Fruit fly (Drosophila melanogaster) whole organism, embryonic: ENCODE results near the gene CG14893.

Source experiments
- ATbp ChIP-seq: fragments of 200-800 bp; sonication (Bioruptor generic); optimal IDR thresholded peaks from 2 replicates; lab custom pipeline; 2017; ENCODE audit warnings: missing biosample characterization, mild to moderate bottlenecking, missing genetic modification characterization, missing genetic modification reagents
- BtbVII ChIP-seq: fragments of 200-800 bp; sonication (Bioruptor generic); optimal IDR thresholded peaks from 3 replicates; lab custom pipeline; 2017; ENCODE audit warnings: missing biosample characterization, mild to moderate bottlenecking, missing genetic modification characterization
- CG10543 ChIP-seq: fragments of 200-800 bp; sonication (Bioruptor generic); optimal IDR thresholded peaks from 3 replicates; lab custom pipeline; 2017; ENCODE audit warnings: missing biosample characterization, mild to moderate bottlenecking, missing genetic modification characterization, moderate library complexity
- CG10565 ChIP-seq: fragments of 200-800 bp; sonication (Bioruptor generic); optimal IDR thresholded peaks from 3 replicates; lab custom pipeline; 2016; ENCODE audit warnings: missing biosample characterization, mild to moderate bottlenecking, missing genetic modification characterization
- CG12744 ChIP-seq: fragments of 200-800 bp; sonication (Bioruptor generic); optimal IDR thresholded peaks from 2 replicates; lab custom pipeline; 2016; ENCODE audit warnings: missing biosample characterization, missing genetic modification characterization
- CG13775 ChIP-seq: fragments of 200-800 bp; sonication (Bioruptor generic); optimal IDR thresholded peaks from 3 replicates; lab custom pipeline; 2017; ENCODE audit warnings: missing biosample characterization, mild to moderate bottlenecking, missing genetic modification characterization
- CG1529 ChIP-seq: fragments of 200-800 bp; sonication (Bioruptor generic); optimal IDR thresholded peaks from 3 replicates; lab custom pipeline; 2018; ENCODE audit warnings: missing biosample characterization, missing genetic modification characterization
- CG15601 ChIP-seq: fragments of 200-800 bp; sonication (Bioruptor generic); optimal IDR thresholded peaks from 3 replicates; lab custom pipeline; 2019; ENCODE audit warnings: missing biosample characterization, mild to moderate bottlenecking, missing genetic modification characterization, moderate library complexity
- CG17359 ChIP-seq: fragments of 200-800 bp; sonication (Bioruptor generic); optimal IDR thresholded peaks from 3 replicates; lab custom pipeline; 2018; ENCODE audit warnings: missing biosample characterization, mild to moderate bottlenecking, missing genetic modification characterization, moderate library complexity
- CG1832 ChIP-seq: fragments of 200-800 bp; sonication (Bioruptor generic); optimal IDR thresholded peaks from 2 replicates; lab custom pipeline; 2017; ENCODE audit warnings: missing biosample characterization, mild to moderate bottlenecking, missing genetic modification characterization, inconsistent platforms
- CG18476 ChIP-seq: fragments of 200-800 bp; sonication (Bioruptor generic); optimal IDR thresholded peaks from 2 replicates; lab custom pipeline; 2016; ENCODE audit warnings: missing biosample characterization, mild to moderate bottlenecking, missing genetic modification characterization
- CG2199 ChIP-seq: fragments of 200-800 bp; sonication (Bioruptor generic); IDR thresholded peaks from 3 replicates; pipeline ENCODE4 v1.3.6; 2022; ENCODE audit warnings: missing biosample characterization, missing genetic modification characterization
- CG2889 ChIP-seq: fragments of 200-800 bp; sonication (Bioruptor generic); IDR thresholded peaks from 3 replicates; pipeline ENCODE4 v1.3.6; 2022; ENCODE audit warnings: missing biosample characterization, missing genetic modification characterization
- CG30431 ChIP-seq: fragments of 200-800 bp; sonication (Bioruptor generic); optimal IDR thresholded peaks from 2 replicates; lab custom pipeline; 2017; ENCODE audit warnings: missing biosample characterization, missing genetic modification characterization
- CG3065 ChIP-seq: fragments of 200-800 bp; sonication (Bioruptor generic); optimal IDR thresholded peaks from 2 replicates; lab custom pipeline; 2016; ENCODE audit warnings: missing biosample characterization, missing genetic modification characterization
- CG31365 ChIP-seq: fragments of 200-800 bp; sonication (Bioruptor generic); optimal IDR thresholded peaks from 2 replicates; lab custom pipeline; 2018; ENCODE audit warnings: missing biosample characterization, mild to moderate bottlenecking, missing genetic modification characterization
- CG32772 ChIP-seq: fragments of 200-800 bp; sonication (Bioruptor generic); IDR thresholded peaks from 2 replicates; pipeline ENCODE4 v1.3.6; 2022; ENCODE audit warnings: missing biosample characterization, missing genetic modification characterization
- CG4282 ChIP-seq: fragments of 200-800 bp; sonication (Bioruptor generic); optimal IDR thresholded peaks from 2 replicates; lab custom pipeline; 2016; ENCODE audit warnings: missing biosample characterization, missing genetic modification characterization
- CG4707 ChIP-seq: fragments of 200-800 bp; sonication (Bioruptor generic); optimal IDR thresholded peaks from 2 replicates; lab custom pipeline; 2018; ENCODE audit warnings: missing biosample characterization, mild to moderate bottlenecking, missing genetic modification characterization, moderate library complexity
- CG7987 ChIP-seq: fragments of 200-800 bp; sonication (Bioruptor generic); optimal IDR thresholded peaks from 2 replicates; lab custom pipeline; 2018; ENCODE audit warnings: missing biosample characterization, mild to moderate bottlenecking, missing genetic modification characterization, moderate library complexity
- CG8924 ChIP-seq: fragments of 200-800 bp; optimal IDR thresholded peaks from 3 replicates; lab custom pipeline; 2019; ENCODE audit warnings: missing biosample characterization, mild to moderate bottlenecking, missing genetic modification characterization, moderate library complexity
- CG9876 ChIP-seq: fragments of 200-800 bp; sonication (Bioruptor generic); optimal IDR thresholded peaks from 2 replicates; lab custom pipeline; 2016; ENCODE audit warnings: missing biosample characterization, missing genetic modification characterization
- Chrac-16 ChIP-seq: fragments of 200-800 bp; sonication (Bioruptor generic); optimal IDR thresholded peaks from 3 replicates; lab custom pipeline; 2016; ENCODE audit warnings: missing biosample characterization, missing genetic modification characterization
- D19A ChIP-seq: fragments of 200-800 bp; optimal IDR thresholded peaks from 3 replicates; lab custom pipeline; 2019; ENCODE audit warnings: missing biosample characterization, mild to moderate bottlenecking, missing genetic modification characterization, moderate library complexity
- Dll ChIP-seq: fragments of 200-800 bp; sonication (Bioruptor generic); IDR thresholded peaks from 4 replicates; pipeline ENCODE4 v1.3.6; 2022; ENCODE audit warnings: missing biosample characterization, missing genetic modification characterization; ENCODE audit not compliant: partially characterized antibody
- Elba2 ChIP-seq: fragments of 200-800 bp; sonication (Bioruptor generic); optimal IDR thresholded peaks from 3 replicates; lab custom pipeline; 2016; ENCODE audit warnings: missing biosample characterization, missing genetic modification characterization
- Fer2 ChIP-seq: fragments of 200-800 bp; sonication (Bioruptor generic); optimal IDR thresholded peaks from 2 replicates; lab custom pipeline; 2018; ENCODE audit warnings: missing biosample characterization, mild to moderate bottlenecking, missing genetic modification characterization, moderate library complexity
- HLH4C ChIP-seq: fragments of 200-800 bp; sonication (Bioruptor generic); IDR thresholded peaks from 3 replicates; pipeline ENCODE4 v1.3.6; 2022; ENCODE audit warnings: missing biosample characterization, missing genetic modification characterization; ENCODE audit not compliant: partially characterized antibody
- HmgZ ChIP-seq: fragments of 200-800 bp; sonication (Bioruptor generic); optimal IDR thresholded peaks from 2 replicates; lab custom pipeline; 2018; ENCODE audit warnings: missing biosample characterization, mild to moderate bottlenecking, missing genetic modification characterization
- Hr39 ChIP-seq: fragments of >200 bp; optimal IDR thresholded peaks from 2 replicates; lab custom pipeline; 2017
- Sry-β ChIP-seq: fragments of 200-800 bp; sonication (Bioruptor generic); optimal IDR thresholded peaks from 2 replicates; lab custom pipeline; 2018; ENCODE audit warnings: missing biosample characterization, mild to moderate bottlenecking, missing genetic modification characterization, moderate library complexity
- ase ChIP-seq: fragments of 200-800 bp; sonication (Bioruptor generic); IDR thresholded peaks from 3 replicates; pipeline ENCODE4 v1.3.6; 2022; ENCODE audit warnings: missing biosample characterization, missing genetic modification characterization
- az2 ChIP-seq: fragments of 200-800 bp; sonication (Bioruptor generic); optimal IDR thresholded peaks from 3 replicates; lab custom pipeline; 2016; ENCODE audit warnings: missing biosample characterization, missing genetic modification characterization
- cwo ChIP-seq: fragments of 200-800 bp; sonication (Bioruptor generic); optimal IDR thresholded peaks from 3 replicates; lab custom pipeline; 2017; ENCODE audit warnings: missing biosample characterization, missing genetic modification characterization, mild to moderate bottlenecking, moderate library complexity, missing genetic modification reagents
- dpn ChIP-seq, 2 experiments: fragments of 200-800 bp; sonication (Bioruptor generic); optimal IDR thresholded peaks; 3 replicates each; lab custom pipeline; 2016; ENCODE audit warnings: missing biosample characterization in 2 of 2, missing genetic modification characterization in 2 of 2
- emc ChIP-seq: fragments of 200-800 bp; sonication (Bioruptor generic); optimal IDR thresholded peaks from 2 replicates; lab custom pipeline; 2016; ENCODE audit warnings: missing biosample characterization, missing genetic modification characterization
- ewg ChIP-seq: fragments of 200-800 bp; sonication (Bioruptor generic); optimal IDR thresholded peaks from 3 replicates; lab custom pipeline; 2017; ENCODE audit warnings: mild to moderate bottlenecking, missing biosample characterization, missing genetic modification reagents, missing genetic modification characterization
- grau ChIP-seq: fragments of 200-800 bp; optimal IDR thresholded peaks from 3 replicates; lab custom pipeline; 2019; ENCODE audit warnings: missing biosample characterization, mild to moderate bottlenecking, missing genetic modification characterization, moderate library complexity
- hth ChIP-seq: fragments of >200 bp; optimal IDR thresholded peaks from 2 replicates; lab custom pipeline; 2017; ENCODE audit warnings: inconsistent platforms
- kah ChIP-seq: fragments of 200-800 bp; sonication (Bioruptor generic); optimal IDR thresholded peaks from 2 replicates; lab custom pipeline; 2018; ENCODE audit warnings: missing biosample characterization, mild to moderate bottlenecking, missing genetic modification characterization
- kay ChIP-seq: fragments of 200-800 bp; sonication (Bioruptor generic); optimal IDR thresholded peaks from 2 replicates; lab custom pipeline; 2016; ENCODE audit warnings: missing biosample characterization, missing genetic modification characterization
- kni ChIP-seq: fragments of 200-800 bp; sonication (Bioruptor generic); optimal IDR thresholded peaks from 3 replicates; lab custom pipeline; 2017; ENCODE audit warnings: mild to moderate bottlenecking, missing biosample characterization, missing genetic modification reagents, missing genetic modification characterization
- knrl ChIP-seq: fragments of 200-800 bp; sonication (Bioruptor generic); IDR thresholded peaks from 3 replicates; pipeline ENCODE4 v1.3.6; 2022; ENCODE audit warnings: missing biosample characterization, missing genetic modification characterization; ENCODE audit not compliant: partially characterized antibody
- lab ChIP-seq: fragments of 200-800 bp; sonication (Bioruptor generic); optimal IDR thresholded peaks from 3 replicates; lab custom pipeline; 2017; ENCODE audit warnings: missing biosample characterization, missing genetic modification characterization, mild to moderate bottlenecking, moderate library complexity, missing genetic modification reagents
- lbe ChIP-seq: fragments of 200-800 bp; sonication (Bioruptor generic); optimal IDR thresholded peaks from 2 replicates; lab custom pipeline; 2016; ENCODE audit warnings: missing biosample characterization, mild to moderate bottlenecking, missing genetic modification characterization
- nmo ChIP-seq: fragments of 200-800 bp; sonication (Bioruptor generic); optimal IDR thresholded peaks from 2 replicates; lab custom pipeline; 2018; ENCODE audit warnings: missing biosample characterization, mild to moderate bottlenecking, missing genetic modification characterization, moderate library complexity
- otp ChIP-seq: fragments of 200-800 bp; sonication (Bioruptor generic); IDR thresholded peaks from 3 replicates; pipeline ENCODE4, ENCODE4 v1.3.6; 2022; ENCODE audit warnings: missing biosample characterization, missing genetic modification characterization
- rib ChIP-seq: fragments of 200-800 bp; sonication (Bioruptor generic); IDR thresholded peaks from 2 replicates; pipeline ENCODE4 v1.3.6; 2022; ENCODE audit warnings: missing biosample characterization, missing genetic modification characterization
- schlank ChIP-seq: fragments of 200-800 bp; sonication (Bioruptor generic); optimal IDR thresholded peaks from 2 replicates; lab custom pipeline; 2018; ENCODE audit warnings: missing biosample characterization, mild to moderate bottlenecking, missing genetic modification characterization
- sna ChIP-seq: fragments of 200-800 bp; sonication (Bioruptor generic); IDR thresholded peaks from 2 replicates; pipeline ENCODE4 v1.3.6; 2022; ENCODE audit warnings: missing biosample characterization, missing genetic modification characterization; ENCODE audit not compliant: partially characterized antibody
- sqz ChIP-seq: fragments of 200-800 bp; sonication (Bioruptor generic); optimal IDR thresholded peaks from 3 replicates; lab custom pipeline; 2018; ENCODE audit warnings: missing biosample characterization, mild to moderate bottlenecking, missing genetic modification characterization
- wek ChIP-seq: fragments of 200-800 bp; sonication (Bioruptor generic); optimal IDR thresholded peaks from 3 replicates; lab custom pipeline; 2018; ENCODE audit warnings: missing biosample characterization, mild to moderate bottlenecking, missing genetic modification characterization, moderate library complexity

The CG14893 gene

dm6 chr3R:16652091-16652490, 31.5 kb downstream of the CG14893 start, which contains the start of gene CG14907 (continued):
- TF ChIP-seq grau (tag; lab: Kevin White, UChicago) (no peak), cwo (GFP tag; lab: Kevin White, UChicago) (no peak), Chrac-16 (GFP tag; lab: Kevin White, UChicago) (no peak), D19A (tag; lab: Kevin White, UChicago) (no peak), CG4282 (GFP tag; lab: Kevin White, UChicago) (no peak), BtbVII (GFP tag; lab: Kevin White, UChicago) (no peak), CG31365 (tag; lab: Kevin White, UChicago) (no peak), Sry-β (GFP tag; lab: Kevin White, UChicago) (no peak), HmgZ (tag; lab: Kevin White, UChicago) (peak; percentile 2), CG9876 (no peak), CG32772 (GFP tag; lab: Robert Waterston, UW) (no peak), ATbp (no peak), az2 (GFP tag; lab: Kevin White, UChicago) (no peak), Fer2 (tag; lab: Kevin White, UChicago) (no peak), Elba2 (no peak), CG2199 (no peak), CG13775 (GFP tag; lab: Kevin White, UChicago) (no peak), Hr39 (lab: Kevin White, UChicago) (no peak), CG30431 (GFP tag; lab: Kevin White, UChicago) (no peak), CG10543 (no peak), ase (GFP tag; lab: Robert Waterston, UW) (no peak), ewg (GFP tag; lab: Kevin White, UChicago) (no peak), wek (GFP tag; lab: Kevin White, UChicago) (no peak), CG1832 (no peak), CG2889 (no peak), CG7987 (GFP tag; lab: Kevin White, UChicago) (no peak), kni (GFP tag; lab: Kevin White, UChicago) (no peak), hth (lab: Kevin White, UChicago) (no peak), sna (peak; percentile 75), sqz (no peak), CG3065 (no peak), CG18476 (no peak), lbe (GFP tag; lab: Kevin White, UChicago) (no peak), CG8924 (tag; lab: Kevin White, UChicago) (no peak), kay (GFP tag; lab: Kevin White, UChicago) (peak; percentile 91), CG4707 (GFP tag; lab: Kevin White, UChicago) (no peak), knrl (GFP tag; lab: Robert Waterston, UW) (peak; percentile 43; the same call in 2 of the 3 replicates), CG10565 (GFP tag; lab: Kevin White, UChicago) (no peak), otp (GFP tag; lab: Robert Waterston, UW) (no peak), nmo (GFP tag; lab: Kevin White, UChicago) (no peak), Dll (peak; percentile 78), CG15601 (tag; lab: Kevin White, UChicago) (no peak), lab (GFP tag; lab: Kevin White, UChicago) (no peak), CG17359 (tag; lab: Kevin White, UChicago) (no peak), schlank (tag; lab: Kevin White, UChicago) (no peak), CG12744 (GFP tag; lab: Kevin White, UChicago) (no peak), emc (no peak), HLH4C (GFP tag; lab: Robert Waterston, UW) (peak; percentile 71), CG1529 (GFP tag; lab: Kevin White, UChicago) (no peak), rib (no peak), kah (GFP tag; lab: Kevin White, UChicago) (no peak), dpn (GFP tag; optimal IDR thresholded peaks at IDR 0.05; lab: Kevin White, UChicago) (no peak)
